Worm (Caenorhabditis elegans): ENCODE measurements around the gene pigx-1.

Gene pigx-1

DNA sequence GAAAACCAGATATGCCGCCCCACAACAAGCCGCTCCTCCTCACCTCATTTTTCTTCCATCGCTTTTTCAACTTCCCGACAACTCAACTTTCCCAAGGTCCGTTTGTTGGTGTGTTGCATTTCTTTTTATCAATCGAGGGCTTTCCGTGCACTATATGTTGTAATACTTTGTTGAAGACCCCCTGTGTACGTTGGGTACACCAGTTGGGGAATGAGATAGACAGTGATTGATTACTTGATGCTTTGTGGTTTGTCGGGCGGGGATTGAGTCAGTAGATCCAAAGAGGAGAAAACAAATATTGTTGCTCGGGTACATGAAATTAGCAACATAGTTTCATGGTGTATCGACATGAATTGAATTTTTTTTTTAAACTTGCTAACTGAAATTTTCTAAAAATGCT lies 12.1 kb upstream of the pigx-1 start:
- no peak for TF ChIP-seq him-1 (tag; optimal IDR thresholded peaks at IDR 0.05)
- no peak for TF ChIP-seq dao-5 (tag; optimal IDR thresholded peaks at IDR 0.05)
- TF ChIP-seq W03F9.2 (tag; optimal IDR thresholded peaks at IDR 0.05): no peak

DNA sequence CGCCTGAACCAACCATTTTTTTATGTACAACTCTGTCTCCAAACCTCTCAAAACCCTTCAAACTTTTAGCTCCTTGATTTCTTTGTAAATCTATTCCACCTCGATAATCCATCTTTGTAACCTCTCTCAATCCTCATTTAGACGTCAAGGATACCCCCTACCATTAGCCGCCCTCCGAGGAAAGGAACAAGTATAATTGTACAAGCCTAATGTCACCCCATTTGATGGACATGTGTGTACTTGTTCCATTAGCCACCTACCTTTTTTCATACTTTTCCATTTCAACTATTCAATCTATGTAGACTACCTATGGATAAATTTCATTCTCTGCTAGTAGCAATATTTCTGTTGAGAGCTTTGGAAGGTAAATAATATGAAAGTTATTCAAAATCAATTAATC lies 10.9 kb upstream of the pigx-1 start, which contains the start of gene C05D9.4:
TSS of gene C05D9.4 (plus strand) at position 301 of the 400 bp plus-strand sequence.
- TF ChIP-seq W03F9.2 (tag; optimal IDR thresholded peaks at IDR 0.05): no peak
- no peak for TF ChIP-seq him-1 (tag; optimal IDR thresholded peaks at IDR 0.05)
- no peak for TF ChIP-seq dao-5 (tag; optimal IDR thresholded peaks at IDR 0.05)

DNA sequence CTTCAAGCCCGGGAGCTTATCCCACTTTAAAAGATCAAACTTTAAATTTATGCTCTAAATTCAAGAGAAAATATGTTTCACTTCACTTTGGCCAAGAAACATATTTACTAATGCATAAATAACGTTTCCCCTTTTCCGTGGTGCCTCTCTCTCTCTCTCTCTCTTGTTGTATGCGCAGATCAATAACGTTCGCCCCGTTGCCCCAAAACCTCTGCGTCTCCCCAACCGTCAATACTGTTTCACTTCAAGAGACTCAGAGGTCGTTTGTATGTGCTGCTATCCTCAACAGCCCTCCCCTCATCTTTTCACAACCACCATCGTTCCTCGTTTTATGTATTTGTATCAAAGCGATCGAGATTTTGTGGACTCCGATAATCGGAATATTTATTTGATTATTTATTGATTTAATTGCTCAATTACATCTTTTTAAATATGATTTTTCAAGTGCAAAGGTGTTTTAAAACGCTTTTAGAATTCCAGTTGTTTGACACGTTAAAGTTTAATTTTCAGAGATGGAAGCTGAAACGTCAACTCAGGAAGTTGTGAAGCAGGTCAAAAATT lies 7.0 kb upstream of the pigx-1 start, which contains the start of gene ife-4:
TSS of gene ife-4 (plus strand) at position 511 of the 561 bp plus-strand sequence.
- TF ChIP-seq W03F9.2 (tag; optimal IDR thresholded peaks at IDR 0.05): no peak
- TF ChIP-seq him-1 (tag; optimal IDR thresholded peaks at IDR 0.05): peak; percentile 15

DNA sequence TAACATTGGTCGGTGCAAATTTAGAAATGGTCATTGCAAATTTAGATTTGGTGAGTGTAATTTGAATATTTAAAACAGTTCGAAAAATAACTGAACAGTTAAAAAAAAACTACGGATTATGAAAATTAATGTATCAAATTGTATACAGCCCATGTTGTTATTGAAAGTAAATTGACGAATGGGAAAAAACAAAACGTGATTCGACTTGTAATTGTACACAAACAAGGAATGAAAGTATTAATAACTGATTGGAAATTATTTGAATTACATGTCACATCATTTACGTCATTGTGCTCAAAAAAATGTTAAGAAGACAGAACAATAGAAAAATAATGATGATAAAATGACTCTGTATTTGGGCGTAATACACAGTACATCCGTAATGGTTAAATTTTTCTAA lies 2.5 kb downstream of the pigx-1 start:
- no peak for TF ChIP-seq W03F9.2 (tag; optimal IDR thresholded peaks at IDR 0.05)
- no peak for TF ChIP-seq dao-5 (tag; optimal IDR thresholded peaks at IDR 0.05)
- TF ChIP-seq him-1 (tag; optimal IDR thresholded peaks at IDR 0.05): no peak

DNA sequence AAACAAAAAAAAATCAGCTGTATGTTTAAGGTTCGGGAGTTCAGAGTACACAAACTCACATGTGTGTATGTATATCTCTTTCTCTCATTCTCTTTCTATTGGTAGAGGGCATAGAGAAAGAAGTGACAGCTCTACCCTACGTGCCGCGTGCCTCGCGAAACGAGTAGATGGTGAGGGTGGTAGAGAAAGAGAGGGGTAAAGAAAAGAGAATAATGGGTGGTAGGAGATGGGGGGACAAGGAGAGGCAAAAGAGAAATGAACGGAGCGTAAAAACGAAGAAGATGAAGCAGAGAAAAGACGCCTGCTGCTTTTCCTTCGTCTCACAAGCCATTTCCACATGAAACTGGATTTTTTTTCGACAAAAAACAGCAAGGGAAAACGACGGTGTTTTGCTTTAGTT lies 3.7 kb downstream of the pigx-1 start:
- TF ChIP-seq W03F9.2 (tag; optimal IDR thresholded peaks at IDR 0.05) (peak; percentile 80), him-1 (tag; optimal IDR thresholded peaks at IDR 0.05) (peak; percentile 92), dao-5 (tag; optimal IDR thresholded peaks at IDR 0.05) (no peak)

DNA sequence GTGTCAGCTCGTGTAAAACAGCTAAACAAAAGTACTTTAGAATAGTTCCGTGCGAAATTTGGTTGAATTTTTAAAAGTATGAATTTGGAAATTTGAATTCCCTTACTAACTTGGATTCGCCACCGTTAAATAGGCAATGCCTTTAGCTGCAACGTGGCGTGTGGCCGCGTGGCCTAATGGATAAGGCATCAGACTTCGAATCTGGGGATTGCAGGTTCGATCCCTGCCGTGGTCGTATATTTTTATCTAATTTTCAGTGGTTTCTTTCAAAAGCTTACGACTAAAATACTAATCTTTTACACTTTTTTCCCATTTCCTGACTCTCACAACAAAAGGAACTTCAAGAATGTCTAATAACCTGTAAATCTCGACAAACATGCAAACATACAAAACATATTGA lies 7.1 kb downstream of the pigx-1 start:
- TF ChIP-seq W03F9.2 (tag; optimal IDR thresholded peaks at IDR 0.05) (no peak), him-1 (tag; optimal IDR thresholded peaks at IDR 0.05) (no peak), dao-5 (tag; optimal IDR thresholded peaks at IDR 0.05) (no peak)

DNA sequence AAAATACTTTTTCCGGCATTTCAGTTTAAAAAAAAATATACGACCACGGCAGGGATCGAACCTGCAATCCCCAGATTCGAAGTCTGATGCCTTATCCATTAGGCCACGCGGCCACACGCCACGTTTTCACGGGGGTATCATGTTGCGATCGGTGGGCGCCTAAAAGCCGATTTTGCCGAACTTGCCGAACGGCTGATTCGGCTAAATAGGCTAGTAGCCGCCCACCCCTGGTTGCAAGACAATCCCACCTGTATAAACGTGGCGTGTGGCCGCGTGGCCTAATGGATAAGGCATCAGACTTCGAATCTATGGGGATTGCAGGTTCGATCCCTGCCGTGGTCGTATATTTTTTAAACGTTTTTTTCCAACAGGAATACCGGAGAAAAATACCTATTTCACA lies 7.7 kb downstream of the pigx-1 start:
- TF ChIP-seq W03F9.2 (tag; optimal IDR thresholded peaks at IDR 0.05) (no peak), dao-5 (tag; optimal IDR thresholded peaks at IDR 0.05) (no peak), him-1 (tag; optimal IDR thresholded peaks at IDR 0.05) (no peak)

DNA sequence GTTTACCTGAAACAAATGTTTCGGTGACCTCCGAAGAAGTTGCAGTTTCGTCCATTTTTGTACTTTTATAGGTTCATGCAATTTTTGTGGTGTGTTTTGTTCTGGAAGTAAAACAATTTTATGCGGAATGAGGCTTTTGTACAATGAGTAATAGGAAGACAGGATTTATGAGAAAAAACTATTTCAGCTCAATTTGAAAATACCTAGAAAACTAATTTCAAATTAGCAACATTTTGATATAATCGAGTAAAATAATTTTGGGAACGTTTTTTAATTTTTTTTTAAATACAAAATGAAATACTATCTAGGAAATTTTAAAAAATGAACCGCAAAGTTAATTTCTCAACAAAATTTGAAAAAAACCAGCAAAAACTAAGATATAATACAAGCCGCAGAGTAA lies 8.8 kb downstream of the pigx-1 start, which contains the start of gene rei-2:
TSS of gene rei-2 (minus strand) at position 101 of the 400 bp plus-strand sequence.
- TF ChIP-seq dao-5 (tag; optimal IDR thresholded peaks at IDR 0.05) (no peak), W03F9.2 (tag; optimal IDR thresholded peaks at IDR 0.05) (no peak), him-1 (tag; optimal IDR thresholded peaks at IDR 0.05) (no peak)

DNA sequence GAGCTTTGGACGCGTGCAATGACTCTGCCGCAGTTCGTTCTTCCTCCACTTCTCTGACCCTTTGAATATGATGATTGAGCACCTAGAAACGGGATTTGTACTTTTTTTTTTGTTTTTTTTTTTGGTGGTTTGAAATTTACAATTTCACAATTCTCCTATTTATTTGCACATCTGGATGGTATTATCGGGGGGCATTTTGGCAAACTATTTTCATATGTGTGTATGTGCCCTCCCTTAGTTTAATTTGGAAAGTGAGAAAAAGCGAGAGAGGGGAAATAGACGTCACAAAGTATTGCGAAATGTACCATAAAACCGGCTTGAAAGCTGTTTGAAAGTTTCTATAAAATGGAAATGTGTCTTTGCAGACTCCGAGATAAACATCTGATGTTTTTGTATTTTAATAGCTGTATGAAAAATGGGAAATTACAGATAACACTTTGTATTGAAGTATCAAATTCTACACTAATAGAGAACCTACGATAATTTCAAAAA lies 10.4 kb downstream of the pigx-1 start:
- TF ChIP-seq dao-5 (tag; optimal IDR thresholded peaks at IDR 0.05): no peak
- TF ChIP-seq him-1 (tag; optimal IDR thresholded peaks at IDR 0.05): peak; percentile 17

DNA sequence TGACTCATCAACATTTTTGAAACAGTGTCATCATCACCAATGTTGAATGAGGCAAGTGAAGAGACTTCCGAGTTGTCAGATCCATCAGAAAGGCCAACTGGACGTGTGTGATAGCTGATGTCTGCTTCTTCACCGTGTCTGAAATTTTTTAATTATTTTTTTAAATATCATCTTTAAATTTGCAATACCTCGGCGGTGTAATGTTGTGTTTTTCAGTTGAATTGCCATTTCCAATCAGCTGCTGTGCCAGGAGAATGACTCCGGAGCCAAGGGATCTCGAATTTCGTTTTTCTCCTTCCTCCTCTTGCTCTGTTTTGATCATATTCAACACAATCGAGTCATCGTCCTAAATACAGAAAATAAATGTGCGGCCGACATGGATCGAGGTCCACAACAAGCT lies 11.8 kb downstream of the pigx-1 start:
- TF ChIP-seq W03F9.2 (tag; optimal IDR thresholded peaks at IDR 0.05) (no peak), him-1 (tag; optimal IDR thresholded peaks at IDR 0.05) (no peak), dao-5 (tag; optimal IDR thresholded peaks at IDR 0.05) (no peak)

DNA sequence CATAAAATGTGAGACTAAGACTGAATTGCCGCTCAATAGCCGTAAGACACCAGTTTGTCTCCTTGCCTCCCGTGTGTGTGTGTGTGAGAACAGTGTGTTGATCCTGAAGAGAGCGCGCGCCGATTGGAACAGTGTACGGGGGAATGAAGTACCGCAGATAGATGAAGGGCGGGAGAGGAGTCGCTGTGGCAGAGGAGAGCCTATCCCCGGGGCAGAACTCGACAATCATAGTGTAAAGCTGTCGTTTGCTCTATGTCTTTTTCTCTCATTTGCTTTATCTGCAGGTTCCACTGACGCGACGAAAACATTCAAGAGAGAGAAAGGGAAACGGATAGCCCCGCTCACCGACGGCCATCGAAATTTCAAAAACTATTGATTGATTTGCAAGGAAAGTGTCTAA lies 14.9 kb downstream of the pigx-1 start:
- TF ChIP-seq dao-5 (tag; optimal IDR thresholded peaks at IDR 0.05) (no peak), W03F9.2 (tag; optimal IDR thresholded peaks at IDR 0.05) (no peak), him-1 (tag; optimal IDR thresholded peaks at IDR 0.05) (no peak)

DNA sequence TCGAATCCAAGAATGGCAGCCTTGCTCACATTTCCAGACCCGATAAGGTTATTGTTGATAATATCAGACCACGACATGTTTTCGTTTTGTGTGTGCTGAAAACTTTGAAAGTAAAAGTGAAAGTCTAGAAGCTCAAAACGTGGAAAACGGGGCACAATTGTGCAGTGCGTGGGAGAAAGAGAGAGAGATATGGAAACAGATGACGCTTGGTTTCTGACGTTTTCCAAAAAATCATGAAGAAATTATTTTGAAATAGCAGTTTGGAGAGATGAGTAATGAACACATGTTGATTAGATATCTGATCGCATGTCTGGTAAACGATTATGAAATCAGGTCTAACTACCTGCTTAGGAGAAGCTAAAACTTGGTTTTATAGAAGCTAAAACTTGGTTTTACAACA lies 16.3 kb downstream of the pigx-1 start, which contains the start of gene pfn-3:
TSS of gene pfn-3 (minus strand) at position 101 of the 400 bp plus-strand sequence.
- no peak for TF ChIP-seq him-1 (tag; optimal IDR thresholded peaks at IDR 0.05)
- TF ChIP-seq W03F9.2 (tag; optimal IDR thresholded peaks at IDR 0.05): no peak
- TF ChIP-seq dao-5 (tag; optimal IDR thresholded peaks at IDR 0.05): no peak

DNA sequence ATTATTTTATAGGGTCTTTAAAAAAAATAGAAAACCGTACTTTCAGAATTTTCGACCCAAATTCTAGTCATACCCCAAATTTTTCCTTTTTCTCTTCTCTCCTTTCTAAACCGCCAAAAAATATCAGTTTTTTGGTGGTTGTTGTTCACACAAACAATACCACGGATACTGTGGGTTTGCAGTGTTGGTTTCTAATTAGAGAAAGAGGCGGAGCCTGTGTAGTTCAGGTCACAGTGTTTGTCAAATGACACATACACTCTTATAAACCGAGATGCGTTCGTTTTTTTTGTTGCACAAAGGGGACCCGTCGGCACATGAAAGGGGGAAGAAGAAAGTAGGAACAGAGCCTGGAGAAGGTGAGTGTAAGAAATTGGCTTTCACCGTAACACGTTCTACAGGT lies 24.7 kb downstream of the pigx-1 start, which contains the start of gene lim-6:
TSS of gene lim-6 (plus strand) at position 301 of the 400 bp plus-strand sequence.
- TF ChIP-seq him-1 (tag; optimal IDR thresholded peaks at IDR 0.05) (no peak), W03F9.2 (tag; optimal IDR thresholded peaks at IDR 0.05) (no peak), dao-5 (tag; optimal IDR thresholded peaks at IDR 0.05) (no peak)

DNA sequence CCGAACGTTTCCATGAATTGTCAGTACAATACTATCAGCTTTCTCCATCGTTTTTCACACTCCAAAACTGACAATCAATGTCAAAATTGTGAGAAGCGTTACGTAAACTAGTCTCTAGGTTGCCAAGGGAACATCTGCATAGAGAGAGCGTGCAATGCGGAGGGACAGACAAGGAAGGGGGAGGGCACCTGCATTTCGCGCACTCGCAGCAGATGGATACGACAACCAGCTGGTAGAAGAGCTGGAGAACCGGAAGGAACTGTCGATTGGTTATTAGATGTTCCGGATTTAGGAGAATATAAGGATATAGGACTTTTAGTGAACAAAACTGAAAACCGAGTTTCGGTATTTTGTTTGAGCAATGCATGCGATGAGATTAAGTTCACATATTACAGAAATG lies 27.8 kb downstream of the pigx-1 start, which contains the start of gene mksr-1:
TSS of gene mksr-1 (minus strand) at position 144 of the 400 bp plus-strand sequence.
- TF ChIP-seq W03F9.2 (tag; optimal IDR thresholded peaks at IDR 0.05) (no peak), him-1 (tag; optimal IDR thresholded peaks at IDR 0.05) (no peak), dao-5 (tag; optimal IDR thresholded peaks at IDR 0.05) (no peak)

DNA sequence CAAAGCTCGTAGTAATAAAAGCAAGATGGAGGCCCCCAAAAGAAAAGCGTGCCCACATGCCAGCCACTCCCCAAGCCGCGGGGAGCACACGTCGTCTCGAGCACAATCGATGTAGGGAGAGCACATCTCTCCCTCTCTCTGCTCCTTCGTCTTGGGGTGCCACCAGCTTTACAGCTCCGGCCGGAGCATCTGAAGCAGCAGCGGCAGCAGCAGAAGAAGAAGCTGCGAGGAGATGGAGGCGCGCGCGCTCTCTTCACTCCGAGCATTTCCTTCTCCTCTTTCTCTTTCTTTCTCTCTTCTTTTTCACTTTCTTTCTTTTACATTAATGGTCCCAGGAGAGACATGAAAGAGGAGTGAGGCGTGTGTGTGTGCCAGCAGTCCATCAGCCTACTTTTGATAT lies 32.7 kb downstream of the pigx-1 start:
- TF ChIP-seq him-1 (tag; optimal IDR thresholded peaks at IDR 0.05) (peak; percentile 84), dao-5 (tag; optimal IDR thresholded peaks at IDR 0.05) (no peak)

Measured in whole organism, L4/young adult.